Fruit fly (Drosophila melanogaster) whole organism, adult: ENCODE results near the gene CG17283.

ENCODE experiments used
- CG11617 ChIP-seq: fragments of 200-800 bp; sonication (Bioruptor generic); optimal IDR thresholded peaks from 2 replicates; lab custom pipeline; 2017; ENCODE audit warnings: mild to moderate bottlenecking, missing biosample characterization, missing genetic modification reagents, missing genetic modification characterization
- CG12768 ChIP-seq: fragments of 200-800 bp; sonication (Bioruptor generic); optimal IDR thresholded peaks from 2 replicates; lab custom pipeline; 2017; ENCODE audit warnings: missing biosample characterization, missing genetic modification characterization, mild to moderate bottlenecking, moderate library complexity, missing genetic modification reagents
- CG14711 ChIP-seq: fragments of 200-800 bp; sonication (Bioruptor generic); optimal IDR thresholded peaks from 2 replicates; lab custom pipeline; 2018; ENCODE audit warnings: missing biosample characterization, mild to moderate bottlenecking, missing genetic modification characterization, moderate library complexity
- CG1620 ChIP-seq: fragments of 200-800 bp; sonication (Bioruptor generic); optimal IDR thresholded peaks from 2 replicates; lab custom pipeline; 2016; ENCODE audit warnings: missing biosample characterization, missing genetic modification characterization
- CG33017 ChIP-seq: fragments of 200-800 bp; sonication (Bioruptor generic); optimal IDR thresholded peaks from 2 replicates; lab custom pipeline; 2018; ENCODE audit warnings: missing biosample characterization, mild to moderate bottlenecking, missing genetic modification characterization, moderate library complexity
- CG5204 ChIP-seq: fragments of 200-800 bp; sonication (Bioruptor generic); optimal IDR thresholded peaks from 2 replicates; lab custom pipeline; 2016; ENCODE audit warnings: missing biosample characterization, missing genetic modification characterization
- CG7045 ChIP-seq: fragments of 200-800 bp; sonication (Bioruptor generic); optimal IDR thresholded peaks from 2 replicates; lab custom pipeline; 2017; ENCODE audit warnings: missing biosample characterization, mild to moderate bottlenecking, missing genetic modification characterization
- CG7101 ChIP-seq: fragments of 200-800 bp; sonication (Bioruptor generic); optimal IDR thresholded peaks from 2 replicates; lab custom pipeline; 2018; ENCODE audit warnings: missing biosample characterization, mild to moderate bottlenecking, missing genetic modification characterization, moderate library complexity
- Clk ChIP-seq: fragments of 200-800 bp; sonication (Bioruptor generic); optimal IDR thresholded peaks from 2 replicates; lab custom pipeline; 2017; ENCODE audit warnings: missing biosample characterization, missing genetic modification characterization
- Crg-1 ChIP-seq: fragments of 200-800 bp; sonication (Bioruptor generic); optimal IDR thresholded peaks from 2 replicates; lab custom pipeline; 2016; ENCODE audit warnings: missing biosample characterization, missing genetic modification characterization
- Hr96 ChIP-seq: fragments of 200-800 bp; sonication (Bioruptor generic); optimal IDR thresholded peaks from 2 replicates; lab custom pipeline; 2016; ENCODE audit warnings: missing biosample characterization, missing genetic modification characterization
- Mnt ChIP-seq: fragments of 200-800 bp; sonication (Bioruptor generic); optimal IDR thresholded peaks from 2 replicates; lab custom pipeline; 2016; ENCODE audit warnings: missing biosample characterization, mild to moderate bottlenecking, missing genetic modification characterization
- bab1 ChIP-seq: fragments of 200-800 bp; sonication (Bioruptor generic); optimal IDR thresholded peaks from 3 replicates; lab custom pipeline; 2019; ENCODE audit warnings: missing biosample characterization, mild to moderate bottlenecking, missing genetic modification characterization, moderate library complexity
- cic ChIP-seq: fragments of 200-800 bp; sonication (Bioruptor generic); optimal IDR thresholded peaks from 2 replicates; lab custom pipeline; 2017; ENCODE audit warnings: missing biosample characterization, mild to moderate bottlenecking, missing genetic modification characterization, moderate library complexity
- cnc ChIP-seq, 2 experiments: fragments of >200 bp; optimal IDR thresholded peaks; 2 replicates each; lab custom pipeline; 2017
- kay ChIP-seq: fragments of 200-800 bp; sonication (Bioruptor generic); peaks from one replicate; lab custom pipeline; 2016; ENCODE audit warnings: missing biosample characterization, missing genetic modification characterization, borderline replicate concordance
- ovo ChIP-seq: fragments of 200-800 bp; sonication (Bioruptor generic); optimal IDR thresholded peaks from 2 replicates; lab custom pipeline; 2016; ENCODE audit warnings: missing biosample characterization, missing genetic modification characterization
- pad ChIP-seq: fragments of 200-800 bp; sonication (Bioruptor generic); optimal IDR thresholded peaks from 3 replicates; lab custom pipeline; 2017; ENCODE audit warnings: missing biosample characterization, missing genetic modification characterization, mild to moderate bottlenecking, moderate library complexity, missing genetic modification reagents
- tj ChIP-seq: fragments of 200-800 bp; sonication (Bioruptor generic); optimal IDR thresholded peaks from 3 replicates; lab custom pipeline; 2017; ENCODE audit warnings: missing biosample characterization, mild to moderate bottlenecking, missing genetic modification characterization, moderate library complexity
- toe ChIP-seq: fragments of 200-800 bp; sonication (Bioruptor generic); optimal IDR thresholded peaks from 2 replicates; lab custom pipeline; 2016; ENCODE audit warnings: missing biosample characterization, missing genetic modification characterization

The CG17283 gene

dm6 chr3R:17407576-17407975 lies at the start of gene CG17283:
Gene CG17283 (plus strand): TSS chr3R:17407876.
- TF ChIP-seq Crg-1, result no peak
- no peak for TF ChIP-seq CG1620 (GFP tag; lab: Kevin White, UChicago)
- no peak for TF ChIP-seq bab1 (GFP tag; lab: Kevin White, UChicago)
- no peak for TF ChIP-seq pad
- TF ChIP-seq kay (GFP tag; lab: Kevin White, UChicago), result no peak
- no peak for TF ChIP-seq Mnt

dm6 chr3R:17359370-17359769 lies 48.3 kb upstream of the CG17283 start:
- TF ChIP-seq CG7045 (GFP tag; lab: Kevin White, UChicago) (no peak), CG11617 (GFP tag; lab: Kevin White, UChicago) (no peak), CG12768 (GFP tag; lab: Kevin White, UChicago) (no peak), Mnt (no peak), bab1 (GFP tag; lab: Kevin White, UChicago) (no peak), CG5204 (GFP tag; lab: Kevin White, UChicago) (no peak), toe (no peak), ovo (no peak), kay (GFP tag; lab: Kevin White, UChicago) (no peak), Clk (no peak), CG7101 (tag; lab: Kevin White, UChicago) (no peak), tj (GFP tag; lab: Kevin White, UChicago) (no peak), CG1620 (GFP tag; lab: Kevin White, UChicago) (no peak), Crg-1 (no peak), cic (GFP tag; lab: Kevin White, UChicago) (no peak), cnc (optimal IDR thresholded peaks at IDR 0.05; lab: Kevin White, UChicago) (no peak), CG33017 (tag; lab: Kevin White, UChicago) (no peak)

- TF ChIP-seq tj (GFP tag; lab: Kevin White, UChicago), result no peak
- TF ChIP-seq Hr96 (GFP tag; lab: Kevin White, UChicago), result no peak
- no peak for TF ChIP-seq kay (GFP tag; lab: Kevin White, UChicago)
- TF ChIP-seq CG33017 (tag; lab: Kevin White, UChicago), result no peak
- no peak for TF ChIP-seq toe
- TF ChIP-seq Crg-1, result no peak
- TF ChIP-seq Clk, result no peak
- no peak for TF ChIP-seq CG14711 (tag; lab: Kevin White, UChicago)
Observed at dm6 chr3R:17366023-17366422, 41.7 kb upstream of the CG17283 start, which contains the start of gene beat-IIa. Gene beat-IIa (minus strand): TSS chr3R:17366119.

- TF ChIP-seq CG33017 (tag; lab: Kevin White, UChicago) (no peak), CG12768 (GFP tag; lab: Kevin White, UChicago) (no peak), Hr96 (GFP tag; lab: Kevin White, UChicago) (no peak), cnc (optimal IDR thresholded peaks at IDR 0.05; lab: Kevin White, UChicago) (no peak), bab1 (GFP tag; lab: Kevin White, UChicago) (no peak), toe (no peak), Clk (no peak), pad (no peak), Mnt (no peak), CG5204 (GFP tag; lab: Kevin White, UChicago) (no peak), ovo (no peak), kay (GFP tag; lab: Kevin White, UChicago) (no peak), CG11617 (GFP tag; lab: Kevin White, UChicago) (no peak), Crg-1 (no peak), cic (GFP tag; lab: Kevin White, UChicago) (no peak)
Observed at dm6 chr3R:17371094-17371493, 36.6 kb upstream of the CG17283 start.

dm6 chr3R:17377503-17377902 lies 30.2 kb upstream of the CG17283 start:
- no peak for TF ChIP-seq ovo
- TF ChIP-seq cic (GFP tag; lab: Kevin White, UChicago), result no peak
- TF ChIP-seq bab1 (GFP tag; lab: Kevin White, UChicago), result no peak
- no peak for TF ChIP-seq Clk
- TF ChIP-seq CG5204 (GFP tag; lab: Kevin White, UChicago), result no peak
- TF ChIP-seq pad, result no peak

dm6 chr3R:17379051-17379450 lies 28.6 kb upstream of the CG17283 start:
- TF ChIP-seq CG7101 (tag; lab: Kevin White, UChicago) (no peak), ovo (no peak), CG1620 (GFP tag; lab: Kevin White, UChicago) (no peak), Clk (no peak), CG11617 (GFP tag; lab: Kevin White, UChicago) (no peak), CG7045 (GFP tag; lab: Kevin White, UChicago) (no peak), CG5204 (GFP tag; lab: Kevin White, UChicago) (no peak), CG33017 (tag; lab: Kevin White, UChicago) (no peak), CG14711 (tag; lab: Kevin White, UChicago) (no peak), cnc (optimal IDR thresholded peaks at IDR 0.05; lab: Kevin White, UChicago) (no peak), Hr96 (GFP tag; lab: Kevin White, UChicago) (no peak), Crg-1 (no peak), CG12768 (GFP tag; lab: Kevin White, UChicago) (no peak), cic (GFP tag; lab: Kevin White, UChicago) (no peak)

- no peak for TF ChIP-seq Mnt
- TF ChIP-seq tj (GFP tag; lab: Kevin White, UChicago), result peak; percentile 44
- TF ChIP-seq kay (GFP tag; lab: Kevin White, UChicago), result peak; percentile 56
Observed at dm6 chr3R:17379742-17380141, 27.9 kb upstream of the CG17283 start, which contains the start of gene lute. Gene lute (plus strand): TSS chr3R:17379944.
